Worm (Caenorhabditis elegans) whole organism, L1 larva: ENCODE measurements around the gene srh-59.

Experiments used
- alr-1 ChIP-seq: fragments of 200-800 bp; sonication (Bioruptor generic); optimal IDR thresholded peaks from 2 replicates; lab custom pipeline; 2018; ENCODE audit warnings: borderline replicate concordance, mild to moderate bottlenecking, missing genetic modification characterization, missing compliant biosample characterization
- ceh-8 ChIP-seq: fragments of 200-800 bp; sonication (Bioruptor generic); optimal IDR thresholded peaks from 2 replicates; lab custom pipeline; 2018; ENCODE audit warnings: mild to moderate bottlenecking, missing genetic modification characterization, moderate library complexity, missing compliant biosample characterization
- ceh-82 ChIP-seq, 3 experiments: fragments of 150-350 bp in 1 of 3; sonication (generic microtip) in 2 of 3; optimal IDR thresholded peaks; 2 replicates each; lab custom pipeline; 2014 to 2017; ENCODE audit warnings: missing biosample characterization in 3 of 3, missing genetic modification characterization in 3 of 3
- ceh-88 ChIP-seq: fragments of 200-800 bp; sonication (Bioruptor generic); IDR thresholded peaks from 2 replicates; pipeline ENCODE4 v1.3.6; 2022; ENCODE audit warnings: missing genetic modification characterization, missing compliant biosample characterization
- ceh-90 ChIP-seq: sonication (generic microtip); optimal IDR thresholded peaks from 2 replicates; lab custom pipeline; 2016; ENCODE audit warnings: missing genetic modification characterization, missing compliant biosample characterization
- dpl-1 ChIP-seq, 3 experiments: fragments of 150-350 bp in 2 of 3; sonication (generic microtip) in 1 of 3; optimal IDR thresholded peaks; 2 replicates each; lab custom pipeline; 2014 to 2017; ENCODE audit warnings: missing biosample characterization in 3 of 3, missing genetic modification characterization in 3 of 3, missing genetic modification reagents in 3 of 3
- efl-1 ChIP-seq, 4 experiments: fragments of 150-350 bp; optimal IDR thresholded peaks in 3 of 4; peaks in 1 of 4; 1 replicate in 1 of 4; 2 replicates in 3 of 4; lab custom pipeline; 2014; ENCODE audit warnings: missing biosample characterization in 2 of 4, missing genetic modification characterization in 2 of 4, missing genetic modification reagents in 2 of 4
- efl-3 ChIP-seq: fragments of 200-800 bp; sonication (Bioruptor generic); optimal IDR thresholded peaks from 2 replicates; lab custom pipeline; 2018; ENCODE audit warnings: mild to moderate bottlenecking, missing genetic modification characterization, missing compliant biosample characterization
- egl-13 ChIP-seq: sonication (generic microtip); optimal IDR thresholded peaks from 2 replicates; lab custom pipeline; 2016; ENCODE audit warnings: missing genotype, missing genetic modification reagents, missing genetic modification characterization, missing compliant biosample characterization
- elt-2 ChIP-seq: sonication (generic microtip); optimal IDR thresholded peaks from 2 replicates; lab custom pipeline; 2016; ENCODE audit warnings: missing genetic modification characterization, mild to moderate bottlenecking, inconsistent platforms, missing compliant biosample characterization, missing genetic modification reagents
- elt-3 ChIP-seq, 6 experiments: fragments of 150-350 bp in 1 of 6; sonication (generic microtip); optimal IDR thresholded peaks; 2 replicates each; lab custom pipeline; 2017 to 2018; ENCODE audit warnings: missing biosample characterization in 6 of 6, missing genetic modification characterization in 6 of 6, inconsistent platforms in 1 of 6
- fkh-10 ChIP-seq: sonication (generic microtip); optimal IDR thresholded peaks from 2 replicates; lab custom pipeline; 2017; ENCODE audit warnings: missing biosample characterization, missing genetic modification reagents, missing genetic modification characterization
- fkh-8 ChIP-seq: sonication (generic microtip); optimal IDR thresholded peaks from 2 replicates; lab custom pipeline; 2016; ENCODE audit warnings: mild to moderate bottlenecking, missing genetic modification characterization, missing compliant biosample characterization
- grh-1 ChIP-seq: fragments of 200-800 bp; sonication (Bioruptor generic); IDR thresholded peaks from 2 replicates; pipeline ENCODE4 v1.3.6; 2022; ENCODE audit warnings: missing genetic modification reagents, missing genetic modification characterization, missing compliant biosample characterization
- hlh-17 ChIP-seq: fragments of 200-800 bp; sonication (Bioruptor generic); optimal IDR thresholded peaks from 2 replicates; lab custom pipeline; 2018; ENCODE audit warnings: missing genetic modification characterization, mild to moderate bottlenecking, missing compliant biosample characterization, moderate library complexity, borderline replicate concordance
- hlh-4 ChIP-seq: sonication (generic microtip); optimal IDR thresholded peaks from 2 replicates; lab custom pipeline; 2016; ENCODE audit warnings: mild to moderate bottlenecking, missing genetic modification characterization, missing compliant biosample characterization
- irx-1 ChIP-seq: sonication (generic microtip); optimal IDR thresholded peaks from 2 replicates; lab custom pipeline; 2016; ENCODE audit warnings: missing genetic modification characterization, missing compliant biosample characterization
- jun-1 ChIP-seq: fragments of 150-350 bp; optimal IDR thresholded peaks from 2 replicates; lab custom pipeline; 2014; ENCODE audit warnings: missing biosample characterization, missing genetic modification reagents, missing genetic modification characterization
- lin-14 ChIP-seq: fragments of 200-800 bp; sonication (Bioruptor generic); optimal IDR thresholded peaks from 2 replicates; lab custom pipeline; 2018; ENCODE audit warnings: mild to moderate bottlenecking, missing genetic modification characterization, moderate library complexity, missing compliant biosample characterization
- lin-35 ChIP-seq, 2 experiments: fragments of 150-350 bp; optimal IDR thresholded peaks; 2 replicates each; lab custom pipeline; 2014; ENCODE audit warnings: missing biosample characterization in 2 of 2, missing genetic modification characterization in 2 of 2, missing genetic modification reagents in 2 of 2
- lin-39 ChIP-seq: fragments of 150-350 bp; optimal IDR thresholded peaks from 2 replicates; lab custom pipeline; 2014; ENCODE audit warnings: missing biosample characterization, missing genetic modification reagents, missing genetic modification characterization
- lsy-2 ChIP-seq, 2 experiments: fragments of 150-350 bp; optimal IDR thresholded peaks; 2 replicates each; lab custom pipeline; 2014; ENCODE audit warnings: missing biosample characterization in 2 of 2, missing genetic modification characterization in 2 of 2
- mef-2 ChIP-seq: fragments of 150-350 bp; optimal IDR thresholded peaks from 2 replicates; lab custom pipeline; 2014; ENCODE audit warnings: missing biosample characterization, missing genetic modification characterization
- nhr-19 ChIP-seq: fragments of 200-800 bp; sonication (Bioruptor generic); conservative IDR thresholded peaks from 2 replicates; pipeline ENCODE4 v1.3.6; 2022; ENCODE audit warnings: missing genetic modification characterization, missing compliant biosample characterization
- nhr-20 ChIP-seq: sonication (generic microtip); optimal IDR thresholded peaks from 2 replicates; lab custom pipeline; 2016; ENCODE audit warnings: mild to moderate bottlenecking, missing genetic modification characterization, missing compliant biosample characterization
- nhr-71 ChIP-seq: sonication (generic microtip); optimal IDR thresholded peaks from 2 replicates; lab custom pipeline; 2016; ENCODE audit warnings: mild to moderate bottlenecking, missing genetic modification characterization, moderate library complexity, missing compliant biosample characterization
- nhr-77 ChIP-seq: fragments of 150-350 bp; optimal IDR thresholded peaks from 2 replicates; lab custom pipeline; 2014; ENCODE audit warnings: missing biosample characterization, missing genetic modification characterization
- nhr-85 ChIP-seq: sonication (generic microtip); peaks from one replicate; lab custom pipeline; 2016; ENCODE audit warnings: missing genetic modification characterization, inconsistent platforms, missing compliant biosample characterization
- nhr-90 ChIP-seq: sonication (generic microtip); optimal IDR thresholded peaks from 2 replicates; lab custom pipeline; 2016; ENCODE audit warnings: mild to moderate bottlenecking, missing genetic modification characterization, missing compliant biosample characterization; ENCODE audit not compliant: poor library complexity
- pag-3 ChIP-seq: sonication (generic microtip); optimal IDR thresholded peaks from 2 replicates; lab custom pipeline; 2017; ENCODE audit warnings: missing genetic modification characterization, mild to moderate bottlenecking, missing compliant biosample characterization, antibody characterized with exemption, borderline replicate concordance; ENCODE audit not compliant: insufficient read depth
- pax-3 ChIP-seq: fragments of 200-800 bp; sonication (Bioruptor generic); optimal IDR thresholded peaks from 2 replicates; lab custom pipeline; 2018; ENCODE audit warnings: mild to moderate bottlenecking, missing genetic modification characterization, moderate library complexity, missing compliant biosample characterization
- rnt-1 ChIP-seq: sonication (generic microtip); optimal IDR thresholded peaks from 2 replicates; lab custom pipeline; 2016; ENCODE audit warnings: mild to moderate bottlenecking, missing genetic modification characterization, moderate library complexity, missing compliant biosample characterization
- skn-1 ChIP-seq: fragments of 150-350 bp; optimal IDR thresholded peaks from 2 replicates; lab custom pipeline; 2014; ENCODE audit warnings: missing biosample characterization, missing genetic modification characterization
- sox-4 ChIP-seq: sonication (generic microtip); optimal IDR thresholded peaks from 2 replicates; lab custom pipeline; 2016; ENCODE audit warnings: missing genetic modification characterization, missing compliant biosample characterization
- sup-37 ChIP-seq: fragments of 200-800 bp; sonication (Bioruptor generic); optimal IDR thresholded peaks from 2 replicates; lab custom pipeline; 2018; ENCODE audit warnings: mild to moderate bottlenecking, missing genetic modification characterization, missing compliant biosample characterization
- swsn-7 ChIP-seq: sonication (generic microtip); optimal IDR thresholded peaks from 2 replicates; lab custom pipeline; 2016; ENCODE audit warnings: missing genetic modification characterization, missing compliant biosample characterization
- tlp-1 ChIP-seq: fragments of 150-350 bp; optimal IDR thresholded peaks from 2 replicates; lab custom pipeline; 2014; ENCODE audit warnings: missing biosample characterization, missing genetic modification characterization
- unc-86 ChIP-seq: sonication (generic microtip); optimal IDR thresholded peaks from 2 replicates; lab custom pipeline; 2016; ENCODE audit warnings: missing genetic modification characterization, missing compliant biosample characterization
- vab-15 ChIP-seq: sonication (generic microtip); optimal IDR thresholded peaks from 2 replicates; lab custom pipeline; 2017; ENCODE audit warnings: missing genotype, mild to moderate bottlenecking, missing genetic modification characterization, missing compliant biosample characterization
- xbp-1 ChIP-seq: sonication (generic microtip); optimal IDR thresholded peaks from 2 replicates; lab custom pipeline; 2016; ENCODE audit warnings: missing genetic modification characterization, missing compliant biosample characterization
- ztf-4 ChIP-seq: fragments of 150-350 bp; optimal IDR thresholded peaks from 2 replicates; lab custom pipeline; 2014; ENCODE audit warnings: missing biosample characterization, missing genetic modification characterization

srh-59 gene

ce11 chrII:3561561-3561960 lies 20.3 kb upstream of the srh-59 start, which contains the start of gene W10G11.2:
Gene W10G11.2 (minus strand): TSS chrII:3561661.
- no peak for TF ChIP-seq lsy-2 (tag; optimal IDR thresholded peaks at IDR 0.05; lab: Kevin White, UChicago)
- no peak for TF ChIP-seq egl-13
- no peak for TF ChIP-seq irx-1
- TF ChIP-seq lin-14 (GFP tag; lab: Kevin White, UChicago), result no peak
- TF ChIP-seq mef-2 (tag; lab: Kevin White, UChicago), result no peak
- no peak for TF ChIP-seq skn-1 (tag; lab: Kevin White, UChicago)

- no peak for TF ChIP-seq nhr-77 (tag; lab: Kevin White, UChicago)
- TF ChIP-seq sox-4 (tag; lab: Kevin White, UChicago), result no peak
- no peak for TF ChIP-seq ceh-88 (GFP tag; lab: Robert Waterston, UW)
- no peak for TF ChIP-seq ztf-4 (tag; lab: Kevin White, UChicago)
- TF ChIP-seq grh-1 (GFP tag; lab: Robert Waterston, UW), result no peak
- TF ChIP-seq sup-37 (GFP tag; lab: Kevin White, UChicago), result no peak
- TF ChIP-seq ceh-8 (GFP tag; lab: Kevin White, UChicago), result no peak
- TF ChIP-seq jun-1, result no peak
- no peak for TF ChIP-seq pax-3 (tag; lab: Kevin White, UChicago)
- no peak for TF ChIP-seq nhr-71
- no peak for TF ChIP-seq fkh-10 (GFP tag; lab: Kevin White, UChicago)
- no peak for TF ChIP-seq nhr-20 (tag; lab: Kevin White, UChicago)
- no peak for TF ChIP-seq dpl-1 (GFP tag; optimal IDR thresholded peaks at IDR 0.05; lab: Kevin White, UChicago)
- no peak for TF ChIP-seq fkh-8
- TF ChIP-seq unc-86 (tag; lab: Kevin White, UChicago), result no peak
- no peak for TF ChIP-seq lin-39
- no peak for TF ChIP-seq efl-3 (GFP tag; lab: Kevin White, UChicago)
- no peak for TF ChIP-seq alr-1
- TF ChIP-seq lin-35 (GFP tag; optimal IDR thresholded peaks at IDR 0.05; lab: Kevin White, UChicago), result no peak
Observed at ce11 chrII:3562419-3562818, 19.4 kb upstream of the srh-59 start, which contains the start of gene W10G11.3. Gene W10G11.3 (minus strand): TSS chrII:3562519.

DNA sequence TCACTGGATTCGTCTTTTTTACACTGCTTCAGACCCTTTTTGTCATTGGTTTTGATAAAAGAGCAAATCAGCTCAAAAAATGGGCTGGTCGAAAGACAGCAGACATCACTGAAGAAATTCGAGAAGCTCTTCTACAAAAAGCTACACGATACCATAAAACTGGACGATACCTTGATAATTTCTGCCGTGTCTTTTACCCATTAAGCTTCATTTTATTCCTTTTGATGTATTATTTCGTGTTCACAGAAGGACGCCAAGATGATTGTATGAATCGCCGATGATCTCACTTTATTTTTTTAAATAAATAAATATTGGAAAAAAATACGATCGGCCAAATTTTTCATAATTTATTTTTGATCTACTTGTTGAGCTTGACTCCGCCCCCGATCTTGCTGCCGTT lies 14.8 kb upstream of the srh-59 start:
- no peak for TF ChIP-seq hlh-17

DNA sequence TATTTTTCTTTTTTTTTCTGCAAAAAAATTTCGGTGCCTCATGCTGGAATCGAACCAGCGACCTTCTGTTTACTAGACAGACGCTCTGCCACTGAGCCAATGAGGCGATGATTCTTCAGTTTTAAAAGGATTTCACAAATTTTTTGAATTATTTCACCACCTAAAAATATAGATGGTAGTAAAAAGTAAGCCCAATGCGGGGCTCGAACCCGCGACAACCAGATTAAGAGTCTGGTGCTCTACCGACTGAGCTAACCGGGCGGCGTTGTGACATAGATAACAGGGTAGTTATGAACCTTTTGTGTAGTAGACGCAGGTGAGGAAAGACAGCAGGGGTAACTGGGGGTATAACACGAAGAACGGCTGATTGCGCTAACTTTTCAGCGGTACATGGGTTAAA lies 14.3 kb upstream of the srh-59 start:
- peak; percentile 70 for TF ChIP-seq nhr-85
- TF ChIP-seq fkh-8, result peak; percentile 17
- peak; percentile 45 for TF ChIP-seq nhr-20 (tag; lab: Kevin White, UChicago)
- peak; percentile 34 for TF ChIP-seq elt-2 (tag; lab: Kevin White, UChicago)
- TF ChIP-seq lin-35 (GFP tag; optimal IDR thresholded peaks at IDR 0.05; lab: Kevin White, UChicago), result peak in 1 of 2 experiments; percentile 24
- TF ChIP-seq dpl-1 (GFP tag; optimal IDR thresholded peaks at IDR 0.05; lab: Kevin White, UChicago), result peak in 1 of 3 experiments; percentile 12
- TF ChIP-seq rnt-1 (tag; lab: Kevin White, UChicago), result peak; percentile 50
- TF ChIP-seq efl-1 (optimal IDR thresholded peaks at IDR 0.05; lab: Kevin White, UChicago), result peak; percentile 14 to 29
- peak in 1 of 2 experiments; percentile 91 for TF ChIP-seq efl-1 (GFP tag; optimal IDR thresholded peaks at IDR 0.05 in 1 of 2; lab: Kevin White, UChicago)
- peak in 1 of 3 experiments; percentile 21 for TF ChIP-seq ceh-82 (tag; optimal IDR thresholded peaks at IDR 0.05; lab: Kevin White, UChicago)
- TF ChIP-seq nhr-19 (GFP tag; lab: Robert Waterston, UW), result peak; percentile 37
- TF ChIP-seq nhr-90, result peak; percentile 58
- TF ChIP-seq swsn-7 (tag; lab: Kevin White, UChicago), result peak; percentile 11

DNA sequence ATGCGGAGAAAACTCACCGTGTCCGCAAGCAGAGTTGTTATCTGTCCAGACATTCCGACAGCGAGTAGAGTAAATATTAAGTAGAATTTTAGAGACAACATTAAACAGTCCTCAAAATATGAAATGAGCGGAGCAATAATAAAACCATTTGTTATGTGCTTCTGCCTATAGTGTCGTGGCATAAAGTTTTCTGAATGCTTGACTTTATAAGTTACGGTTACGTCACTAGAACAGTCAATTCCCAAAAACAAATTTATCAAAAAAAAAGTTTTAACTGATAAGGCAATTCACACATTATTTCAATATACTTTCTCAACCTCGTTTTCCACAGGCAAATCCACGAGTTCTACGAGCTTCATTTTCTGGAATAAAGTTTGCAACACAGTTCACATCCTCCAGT lies 12.7 kb upstream of the srh-59 start, which contains the start of gene clec-127:
TSS of gene clec-127 (minus strand) at position 101 of the 400 bp plus-strand sequence.
- TF ChIP-seq tlp-1, result no peak
- TF ChIP-seq pag-3 (tag; lab: Kevin White, UChicago), result no peak
- TF ChIP-seq rnt-1 (tag; lab: Kevin White, UChicago), result no peak
- no peak for TF ChIP-seq xbp-1
- no peak for TF ChIP-seq elt-3 (tag; optimal IDR thresholded peaks at IDR 0.05; lab: Kevin White, UChicago)
- no peak for TF ChIP-seq vab-15 (tag; lab: Kevin White, UChicago)
- no peak for TF ChIP-seq ceh-90 (tag; lab: Kevin White, UChicago)
- no peak for TF ChIP-seq hlh-4 (tag; lab: Kevin White, UChicago)
- TF ChIP-seq nhr-19 (GFP tag; lab: Robert Waterston, UW), result no peak
